Worm (Caenorhabditis elegans) whole organism, L4 larva: Measurements from ENCODE around the gene nlp-58.

Experiments
- T20F7.1 ChIP-seq: fragments of 200-800 bp; sonication (Bioruptor generic); optimal IDR thresholded peaks from 2 replicates; lab custom pipeline; 2018; ENCODE audit warnings: mild to moderate bottlenecking, missing genetic modification characterization, missing compliant biosample characterization
- nhr-10 ChIP-seq: fragments of 150-350 bp; optimal IDR thresholded peaks from 2 replicates; lab custom pipeline; 2014; ENCODE audit warnings: missing biosample characterization, missing genetic modification characterization
- nhr-76 ChIP-seq: fragments of 150-350 bp; optimal IDR thresholded peaks from 2 replicates; lab custom pipeline; 2014; ENCODE audit warnings: missing biosample characterization, missing genetic modification characterization
- pha-4 ChIP-seq, 2 experiments: fragments of 150-350 bp in 1 of 2; fragments of 200-800 bp in 1 of 2; sonication (Bioruptor generic) in 1 of 2; IDR thresholded peaks in 1 of 2; optimal IDR thresholded peaks in 1 of 2; 2 replicates each; pipeline versions ENCODE4 v1.3.6 to Lab custom; 2014 to 2022; ENCODE audit warnings: missing genetic modification characterization in 2 of 2, missing genetic modification reagents in 2 of 2, missing biosample characterization in 1 of 2, missing compliant biosample characterization in 1 of 2
- unc-39 ChIP-seq: sonication (generic microtip); optimal IDR thresholded peaks from 2 replicates; lab custom pipeline; 2017; ENCODE audit warnings: missing biosample characterization, missing genetic modification characterization
- ztf-7 ChIP-seq: fragments of 150-350 bp; optimal IDR thresholded peaks from 2 replicates; lab custom pipeline; 2014; ENCODE audit warnings: missing biosample characterization, missing genetic modification characterization

- TF ChIP-seq nhr-10 (no peak), nhr-76 (tag; lab: Kevin White, UChicago) (no peak), pha-4 (GFP tag; IDR thresholded peaks at IDR 0.05; lab: Robert Waterston, UW) (no peak), pha-4 (tag; optimal IDR thresholded peaks at IDR 0.05; lab: Kevin White, UChicago) (no peak), T20F7.1 (GFP tag; lab: Kevin White, UChicago) (no peak), ztf-7 (tag; lab: Kevin White, UChicago) (no peak), unc-39 (tag; lab: Kevin White, UChicago) (no peak)
Measured at ce11 chrV:9925647-9926046, 23.1 kb downstream of the nlp-58 start.
